Worm (Caenorhabditis elegans): Measurements from ENCODE around the gene Y94H6A.12.

Gene Y94H6A.12

DNA sequence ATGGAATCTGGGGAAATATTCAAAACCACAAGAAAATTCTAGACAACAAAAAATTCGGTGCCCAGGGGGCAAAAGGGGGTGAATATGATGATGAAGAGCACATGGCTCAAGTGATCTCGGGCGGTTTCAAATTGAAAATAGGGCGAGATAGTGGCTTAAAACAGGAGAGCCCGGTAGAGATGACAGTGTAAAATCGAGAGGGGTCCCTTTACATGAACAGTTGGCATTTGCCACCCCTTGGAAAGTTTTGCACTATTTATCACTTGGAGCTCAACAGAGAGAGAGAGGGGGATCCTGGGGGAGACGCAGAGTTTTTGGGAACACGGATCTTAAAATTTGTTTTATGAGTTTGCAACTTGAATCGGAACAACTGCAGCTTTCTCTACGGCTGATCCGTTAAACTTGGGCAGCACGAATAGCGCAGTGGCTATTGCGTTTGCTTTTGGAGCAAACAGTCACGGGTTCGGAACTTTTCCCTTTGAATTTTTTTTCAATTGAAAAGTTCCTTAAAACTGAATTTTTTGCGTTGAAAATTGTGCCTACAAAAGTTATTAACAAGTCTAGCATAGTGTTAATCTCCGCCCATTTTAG, 47.4 kb downstream of the Y94H6A.12 start:
- no peak for TF ChIP-seq ceh-16 (tag; optimal IDR thresholded peaks at IDR 0.05)
- no peak for TF ChIP-seq egl-27 (tag; optimal IDR thresholded peaks at IDR 0.05)
- no peak for TF ChIP-seq mdl-1 (tag; optimal IDR thresholded peaks at IDR 0.05)
- TF ChIP-seq snpc-4 (tag; optimal IDR thresholded peaks at IDR 0.05) = no peak
- TF ChIP-seq sma-9 (GFP tag; optimal IDR thresholded peaks at IDR 0.05) = peak; percentile 42
- TF ChIP-seq sma-9 (tag; optimal IDR thresholded peaks at IDR 0.05) = no peak
- no peak for TF ChIP-seq lin-39 (tag; optimal IDR thresholded peaks at IDR 0.05)
- no peak for TF ChIP-seq unc-55 (GFP tag; optimal IDR thresholded peaks at IDR 0.05)
- no peak for TF ChIP-seq dmd-4 (tag; optimal IDR thresholded peaks at IDR 0.05)
- peak; percentile 47 for TF ChIP-seq F13H6.1 (tag; optimal IDR thresholded peaks at IDR 0.05)
- no peak for TF ChIP-seq C34F6.9 (tag; optimal IDR thresholded peaks at IDR 0.05)
- no peak for TF ChIP-seq gmeb-1 (tag; optimal IDR thresholded peaks at IDR 0.05)
- TF ChIP-seq nhr-21 (tag; optimal IDR thresholded peaks at IDR 0.05) = no peak
- TF ChIP-seq lsy-2 (tag; optimal IDR thresholded peaks at IDR 0.05) = peak in 1 of 2 experiments; percentile 8
- no peak for TF ChIP-seq blmp-1 (tag; optimal IDR thresholded peaks at IDR 0.05; ENCODE audit: insufficient read depth)
- TF ChIP-seq nhr-129 (tag; optimal IDR thresholded peaks at IDR 0.05) = peak; percentile 25
- TF ChIP-seq lin-11 (tag; optimal IDR thresholded peaks at IDR 0.05) = no peak

DNA sequence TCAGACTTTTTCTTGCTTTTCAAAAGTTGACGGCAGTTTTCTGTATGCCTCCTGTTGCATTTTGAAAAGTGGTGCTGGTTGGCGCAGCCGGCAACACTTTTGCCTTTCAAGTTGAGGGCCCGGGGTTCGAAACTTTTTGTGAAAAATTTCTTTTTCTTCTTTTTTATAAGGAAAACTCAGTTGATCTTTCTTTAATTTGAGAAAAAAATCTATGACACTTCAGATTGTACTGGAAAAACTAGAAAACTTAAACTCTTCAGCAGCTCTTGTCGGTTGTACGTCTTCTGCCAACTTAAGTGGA, 48.0 kb downstream of the Y94H6A.12 start:
- no peak for TF ChIP-seq elt-3 (tag; optimal IDR thresholded peaks at IDR 0.05)
- no peak for TF ChIP-seq R02D3.7 (tag; optimal IDR thresholded peaks at IDR 0.05)
- TF ChIP-seq snpc-4 (tag; optimal IDR thresholded peaks at IDR 0.05) = no peak
- no peak for TF ChIP-seq ceh-82 (tag; optimal IDR thresholded peaks at IDR 0.05)
- TF ChIP-seq C34F6.9 (tag; optimal IDR thresholded peaks at IDR 0.05) = no peak
- no peak for TF ChIP-seq nhr-237 (tag; optimal IDR thresholded peaks at IDR 0.05)
- no peak for TF ChIP-seq aly-2 (tag; optimal IDR thresholded peaks at IDR 0.05)
- TF ChIP-seq fos-1 (tag; optimal IDR thresholded peaks at IDR 0.05) = no peak
- TF ChIP-seq unc-55 (GFP tag; optimal IDR thresholded peaks at IDR 0.05) = no peak
- no peak for TF ChIP-seq ZK546.5 (tag; optimal IDR thresholded peaks at IDR 0.05)
- no peak for TF ChIP-seq ama-1 (optimal IDR thresholded peaks at IDR 0.05)
- no peak for TF ChIP-seq Y55F3AM.14 (GFP tag; optimal IDR thresholded peaks at IDR 0.05)
- TF ChIP-seq crh-2 (tag; optimal IDR thresholded peaks at IDR 0.05) = no peak
- no peak for TF ChIP-seq mbf-1 (tag; optimal IDR thresholded peaks at IDR 0.05)
- TF ChIP-seq nhr-23 (tag; optimal IDR thresholded peaks at IDR 0.05) = no peak
- TF ChIP-seq unc-62 (GFP tag; optimal IDR thresholded peaks at IDR 0.05) = no peak

DNA sequence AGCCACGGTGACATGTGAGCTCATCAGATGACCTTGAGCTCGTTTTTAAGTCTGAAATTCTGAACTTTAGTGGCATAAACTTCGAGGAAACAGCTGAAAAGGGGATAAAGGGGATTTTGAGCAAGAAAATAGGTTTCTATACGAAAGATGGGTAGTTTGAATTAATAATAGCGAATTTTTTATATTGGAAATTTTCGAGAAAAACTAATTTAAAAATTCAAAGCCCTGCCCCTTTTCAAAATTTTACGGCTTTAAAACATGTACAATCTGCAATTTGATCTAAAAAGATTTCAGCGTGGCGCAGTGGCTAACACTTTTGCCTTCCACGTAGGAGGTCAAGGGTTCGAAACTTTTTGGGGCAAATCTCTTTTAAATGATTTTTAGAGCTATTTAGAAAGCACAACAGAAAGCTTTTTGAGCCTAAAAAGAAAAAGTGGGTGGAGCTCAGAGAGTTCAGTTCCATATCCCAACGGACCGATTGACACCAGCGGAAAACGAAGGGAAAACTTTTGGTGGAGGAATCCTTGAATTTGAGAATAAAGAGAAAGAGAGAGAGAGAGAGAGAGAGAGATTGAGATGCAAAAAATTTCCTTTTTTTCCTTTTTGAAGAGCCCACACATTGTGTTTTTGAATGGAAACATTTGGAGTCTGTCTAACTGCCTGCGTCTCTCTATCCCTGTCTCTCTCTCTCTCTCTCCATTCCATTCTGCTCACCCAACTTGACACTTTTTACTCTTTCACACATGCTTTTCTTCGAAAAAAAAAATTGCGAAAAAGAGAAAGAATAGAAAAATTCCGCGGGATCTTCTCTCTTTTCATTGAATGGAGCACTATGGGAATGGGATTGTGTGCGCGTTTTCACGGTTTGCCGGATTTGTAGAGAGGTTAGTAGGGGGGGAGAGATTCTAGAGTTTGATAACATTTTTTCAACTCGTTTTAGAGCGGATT, 48.6 kb downstream of the Y94H6A.12 start, which contains the start of gene Y69A2AR.31:
Gene Y69A2AR.31 (minus strand): TSS at position 51 of the 948 bp plus-strand sequence.
- no peak for TF ChIP-seq mbf-1 (tag; optimal IDR thresholded peaks at IDR 0.05)
- TF ChIP-seq skn-1 (tag; optimal IDR thresholded peaks at IDR 0.05) = no peak
- TF ChIP-seq sem-4 (tag; optimal IDR thresholded peaks at IDR 0.05) = no peak
- no peak for TF ChIP-seq nhr-237 (tag; optimal IDR thresholded peaks at IDR 0.05)
- no peak for TF ChIP-seq ztf-4 (tag; optimal IDR thresholded peaks at IDR 0.05)
- no peak for TF ChIP-seq sma-9 (GFP tag; optimal IDR thresholded peaks at IDR 0.05)
- TF ChIP-seq sma-9 (tag; optimal IDR thresholded peaks at IDR 0.05) = no peak
- no peak for TF ChIP-seq nhr-6 (tag; optimal IDR thresholded peaks at IDR 0.05)
- TF ChIP-seq mab-5 (tag; optimal IDR thresholded peaks at IDR 0.05) = no peak
- no peak for TF ChIP-seq nhr-21 (tag; optimal IDR thresholded peaks at IDR 0.05)
- TF ChIP-seq nhr-129 (tag; optimal IDR thresholded peaks at IDR 0.05) = peak; percentile 31
- no peak for TF ChIP-seq mdl-1 (tag; optimal IDR thresholded peaks at IDR 0.05)
- TF ChIP-seq R02D3.7 (tag; optimal IDR thresholded peaks at IDR 0.05) = no peak
- no peak for TF ChIP-seq nhr-10 (tag; optimal IDR thresholded peaks at IDR 0.05)
- peak; percentile 35 for TF ChIP-seq zag-1 (tag; optimal IDR thresholded peaks at IDR 0.05)
- peak; percentile 15 to 58 for TF ChIP-seq lsy-2 (tag; optimal IDR thresholded peaks at IDR 0.05)
- TF ChIP-seq lin-11 (tag; optimal IDR thresholded peaks at IDR 0.05) = no peak
- no peak for TF ChIP-seq aly-2 (tag; optimal IDR thresholded peaks at IDR 0.05)
- TF ChIP-seq unc-55 (GFP tag; optimal IDR thresholded peaks at IDR 0.05) = peak; percentile 10
- no peak for TF ChIP-seq Y55F3AM.14 (GFP tag; optimal IDR thresholded peaks at IDR 0.05)
- no peak for TF ChIP-seq nhr-11 (tag; optimal IDR thresholded peaks at IDR 0.05)
- no peak for TF ChIP-seq nhr-23 (tag; optimal IDR thresholded peaks at IDR 0.05)
- no peak for TF ChIP-seq dmd-4 (tag; optimal IDR thresholded peaks at IDR 0.05)
- TF ChIP-seq snpc-4 (tag; optimal IDR thresholded peaks at IDR 0.05) = no peak
- peak; percentile 29 for TF ChIP-seq C34F6.9 (tag; optimal IDR thresholded peaks at IDR 0.05)
- TF ChIP-seq lin-13 (GFP tag; optimal IDR thresholded peaks at IDR 0.05) = no peak
- no peak for TF ChIP-seq blmp-1 (tag; optimal IDR thresholded peaks at IDR 0.05; ENCODE audit: insufficient read depth)
- no peak for TF ChIP-seq fos-1 (tag; optimal IDR thresholded peaks at IDR 0.05)
- TF ChIP-seq ztf-1 (GFP tag; conservative IDR thresholded peaks at IDR 0.05) = no peak
- TF ChIP-seq sma-3 (GFP tag; optimal IDR thresholded peaks at IDR 0.05) = no peak
- TF ChIP-seq F13H6.1 (tag; optimal IDR thresholded peaks at IDR 0.05) = no peak
- TF ChIP-seq alr-1 (tag; optimal IDR thresholded peaks at IDR 0.05) = no peak
- TF ChIP-seq ZK546.5 (tag; optimal IDR thresholded peaks at IDR 0.05) = no peak
- TF ChIP-seq ama-1 (optimal IDR thresholded peaks at IDR 0.05) = no peak
- no peak for TF ChIP-seq egl-27 (tag; optimal IDR thresholded peaks at IDR 0.05)
- TF ChIP-seq nhr-77 (tag; optimal IDR thresholded peaks at IDR 0.05) = no peak
- TF ChIP-seq ceh-82 (tag; optimal IDR thresholded peaks at IDR 0.05) = no peak
- TF ChIP-seq lin-39 (tag; optimal IDR thresholded peaks at IDR 0.05) = no peak
- no peak for TF ChIP-seq unc-39 (tag; optimal IDR thresholded peaks at IDR 0.05)
- TF ChIP-seq nhr-12 (tag; optimal IDR thresholded peaks at IDR 0.05) = no peak

All from whole organism, L2 larva.